Worm (Caenorhabditis elegans) whole organism, L3 larva: ENCODE measurements around the gene cyp-33C1.

Experiments
- ama-1 ChIP-seq: fragments of 150-350 bp; optimal IDR thresholded peaks from 2 replicates; lab custom pipeline; 2018
- daf-12 ChIP-seq: fragments of 150-350 bp; optimal IDR thresholded peaks from 2 replicates; lab custom pipeline; 2014; ENCODE audit warnings: missing biosample characterization, missing genetic modification reagents, missing genetic modification characterization
- mdl-1 ChIP-seq: fragments of 150-350 bp; optimal IDR thresholded peaks from 2 replicates; lab custom pipeline; 2014; ENCODE audit warnings: missing biosample characterization, missing genetic modification characterization
- nhr-11 ChIP-seq: fragments of 150-350 bp; optimal IDR thresholded peaks from 2 replicates; lab custom pipeline; 2014; ENCODE audit warnings: missing biosample characterization, missing genetic modification characterization
- nhr-12 ChIP-seq: fragments of 150-350 bp; optimal IDR thresholded peaks from 2 replicates; lab custom pipeline; 2014; ENCODE audit warnings: missing biosample characterization, missing genetic modification characterization
- pqm-1 ChIP-seq: fragments of 150-350 bp; optimal IDR thresholded peaks from 2 replicates; lab custom pipeline; 2017; ENCODE audit warnings: missing biosample characterization, missing genetic modification characterization, inconsistent platforms
- snpc-4 ChIP-seq: fragments of 150-350 bp; optimal IDR thresholded peaks from 2 replicates; lab custom pipeline; 2014; ENCODE audit warnings: missing biosample characterization, missing genetic modification characterization
- unc-39 ChIP-seq: sonication (generic microtip); optimal IDR thresholded peaks from 4 replicates; lab custom pipeline; 2017; ENCODE audit warnings: missing biosample characterization, missing genetic modification characterization
- zag-1 ChIP-seq: fragments of 150-350 bp; optimal IDR thresholded peaks from 2 replicates; lab custom pipeline; 2014; ENCODE audit warnings: missing biosample characterization, missing genetic modification characterization

DNA sequence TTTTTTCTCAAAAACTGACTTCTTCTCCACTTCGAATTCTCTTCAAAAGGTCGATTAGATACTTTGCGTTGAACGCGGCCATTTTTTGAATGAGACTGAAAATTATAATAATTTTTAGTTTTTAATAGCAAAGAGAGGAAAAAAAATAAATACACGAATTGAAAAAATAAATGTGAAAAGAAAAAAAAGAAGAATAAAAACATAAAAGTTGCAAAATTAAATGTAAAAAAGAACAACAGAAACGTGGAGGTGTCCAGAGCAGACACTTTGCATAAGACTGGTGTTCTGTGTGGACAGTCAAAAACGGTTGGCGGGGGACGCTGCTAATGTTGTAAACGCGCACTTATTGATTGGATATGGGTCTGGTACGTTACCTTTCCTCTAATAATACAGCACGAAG, 20.0 kb upstream of the cyp-33C1 start, which contains the start of gene C45H4.14:
- TF ChIP-seq snpc-4 (tag; lab: Kevin White, UChicago), result no peak
- TF ChIP-seq mdl-1 (tag; lab: Kevin White, UChicago), result no peak
- no peak for TF ChIP-seq nhr-12
- no peak for TF ChIP-seq zag-1 (tag; lab: Kevin White, UChicago)
- TF ChIP-seq nhr-11 (tag; lab: Kevin White, UChicago), result no peak
- no peak for TF ChIP-seq pqm-1 (tag; lab: Kevin White, UChicago)
- TF ChIP-seq ama-1, result no peak
- no peak for TF ChIP-seq unc-39 (tag; lab: Kevin White, UChicago)
- TF ChIP-seq daf-12, result no peak
